Worm (Caenorhabditis elegans) whole organism, L4 larva: ENCODE results near the gene try-9.

Experiments
- F10B5.3 ChIP-seq: sonication (generic microtip); optimal IDR thresholded peaks from 2 replicates; lab custom pipeline; 2016; ENCODE audit warnings: mild to moderate bottlenecking, missing genetic modification characterization, missing compliant biosample characterization
- T20F7.1 ChIP-seq: fragments of 200-800 bp; sonication (Bioruptor generic); optimal IDR thresholded peaks from 2 replicates; lab custom pipeline; 2018; ENCODE audit warnings: mild to moderate bottlenecking, missing genetic modification characterization, missing compliant biosample characterization
- T26A8.4 ChIP-seq: fragments of 200-800 bp; sonication (Bioruptor generic); IDR thresholded peaks from 2 replicates; pipeline ENCODE4 v1.3.6; 2022; ENCODE audit warnings: missing genetic modification characterization, missing compliant biosample characterization
- fos-1 ChIP-seq: fragments of 150-350 bp; optimal IDR thresholded peaks from 2 replicates; lab custom pipeline; 2014; ENCODE audit warnings: missing biosample characterization, missing genetic modification characterization
- gei-8 ChIP-seq: fragments of 200-800 bp; sonication (Bioruptor generic); optimal IDR thresholded peaks from 2 replicates; lab custom pipeline; 2018; ENCODE audit warnings: mild to moderate bottlenecking, missing genetic modification characterization, missing compliant biosample characterization
- mxl-3 ChIP-seq: fragments of 200-800 bp; sonication (Bioruptor generic); optimal IDR thresholded peaks from 2 replicates; lab custom pipeline; 2018; ENCODE audit warnings: mild to moderate bottlenecking, missing genetic modification characterization, missing compliant biosample characterization
- nhr-102 ChIP-seq: sonication (generic microtip); optimal IDR thresholded peaks from 2 replicates; lab custom pipeline; 2016; ENCODE audit warnings: mild to moderate bottlenecking, missing genetic modification characterization, moderate library complexity, missing compliant biosample characterization
- nhr-28 ChIP-seq: fragments of 150-350 bp; optimal IDR thresholded peaks from 2 replicates; lab custom pipeline; 2014; ENCODE audit warnings: missing biosample characterization, missing genetic modification characterization
- nhr-77 ChIP-seq: fragments of 150-350 bp; optimal IDR thresholded peaks from 2 replicates; lab custom pipeline; 2014; ENCODE audit warnings: missing biosample characterization, missing genetic modification characterization
- pqm-1 ChIP-seq: sonication (generic microtip); optimal IDR thresholded peaks from 2 replicates; lab custom pipeline; 2017; ENCODE audit warnings: missing biosample characterization, missing genetic modification characterization
- saeg-2 ChIP-seq: fragments of 200-800 bp; sonication (Bioruptor generic); IDR thresholded peaks from 2 replicates; pipeline ENCODE4 v1.3.6; 2022; ENCODE audit warnings: missing genetic modification reagents, missing genetic modification characterization, missing compliant biosample characterization
- skn-1 ChIP-seq: fragments of 150-350 bp; optimal IDR thresholded peaks from 2 replicates; lab custom pipeline; 2014; ENCODE audit warnings: missing biosample characterization, missing genetic modification characterization
- spr-1 ChIP-seq: sonication (generic microtip); optimal IDR thresholded peaks from 2 replicates; lab custom pipeline; 2016; ENCODE audit warnings: mild to moderate bottlenecking, missing genetic modification characterization, missing compliant biosample characterization

ce11 chrII:4355217-4355616, 12.8 kb upstream of the try-9 start, which contains the start of the genes H20J04.7 and H20J04.1:
- TF ChIP-seq skn-1 (tag; lab: Kevin White, UChicago) (no peak), gei-8 (GFP tag; lab: Kevin White, UChicago) (no peak), nhr-28 (tag; lab: Kevin White, UChicago) (no peak), mxl-3 (GFP tag; lab: Kevin White, UChicago) (no peak), nhr-102 (tag; lab: Kevin White, UChicago) (no peak), T26A8.4 (GFP tag; lab: Robert Waterston, UW) (no peak), T20F7.1 (GFP tag; lab: Kevin White, UChicago) (no peak), pqm-1 (tag; lab: Kevin White, UChicago) (no peak), fos-1 (tag; lab: Kevin White, UChicago) (no peak), spr-1 (tag; lab: Kevin White, UChicago) (no peak), nhr-77 (tag; lab: Kevin White, UChicago) (no peak), F10B5.3 (tag; lab: Kevin White, UChicago) (no peak), saeg-2 (GFP tag; lab: Robert Waterston, UW) (no peak)
